Fruit fly (Drosophila melanogaster) whole organism, embryonic: ENCODE results near the gene CG1640.
A peak's percentile ranks its signal among the peaks of the same experiment; 100 is the strongest.

Experiments used
- Blimp-1 ChIP-seq: fragments of 200-800 bp; sonication (Bioruptor generic); optimal IDR thresholded peaks from 3 replicates; lab custom pipeline; 2018; ENCODE audit warnings: missing biosample characterization, missing genetic modification characterization, mild to moderate bottlenecking, moderate library complexity, missing genetic modification reagents
- CG1024 ChIP-seq: fragments of 200-800 bp; sonication (Bioruptor generic); IDR thresholded peaks from 2 replicates; pipeline ENCODE4 v1.3.6; 2022; ENCODE audit warnings: missing biosample characterization, missing genetic modification characterization
- CG10565 ChIP-seq: fragments of 200-800 bp; sonication (Bioruptor generic); optimal IDR thresholded peaks from 3 replicates; lab custom pipeline; 2016; ENCODE audit warnings: missing biosample characterization, mild to moderate bottlenecking, missing genetic modification characterization
- CG12104 ChIP-seq: fragments of 200-800 bp; sonication (Bioruptor generic); optimal IDR thresholded peaks from 3 replicates; lab custom pipeline; 2016; ENCODE audit warnings: missing biosample characterization, missing genetic modification characterization
- CG14050 ChIP-seq: fragments of 200-800 bp; sonication (Bioruptor generic); IDR thresholded peaks from 3 replicates; pipeline ENCODE4 v1.3.6; 2022; ENCODE audit warnings: missing biosample characterization, missing genetic modification characterization
- CG14667 ChIP-seq: fragments of 200-800 bp; sonication (Bioruptor generic); IDR thresholded peaks from 2 replicates; pipeline ENCODE4 v1.3.6; 2022; ENCODE audit warnings: missing biosample characterization, missing genetic modification characterization
- CG14860 ChIP-seq: fragments of 200-800 bp; sonication (Bioruptor generic); IDR thresholded peaks from 3 replicates; pipeline ENCODE4 v1.3.6; 2022; ENCODE audit warnings: missing biosample characterization, missing genetic modification characterization; ENCODE audit not compliant: partially characterized antibody
- CG16779 ChIP-seq: fragments of 200-800 bp; sonication (Bioruptor generic); IDR thresholded peaks from 2 replicates; pipeline ENCODE4 v1.3.6; 2022; ENCODE audit warnings: missing biosample characterization, missing genetic modification characterization
- CG18599 ChIP-seq: fragments of 200-800 bp; sonication (Bioruptor generic); optimal IDR thresholded peaks from 3 replicates; lab custom pipeline; 2017; ENCODE audit warnings: missing biosample characterization, missing genetic modification characterization, mild to moderate bottlenecking, moderate library complexity, missing genetic modification reagents
- CG2116 ChIP-seq: fragments of 200-800 bp; sonication (Bioruptor generic); optimal IDR thresholded peaks from 3 replicates; lab custom pipeline; 2018; ENCODE audit warnings: missing biosample characterization, mild to moderate bottlenecking, missing genetic modification characterization
- CG2678 ChIP-seq: fragments of 200-800 bp; sonication (Bioruptor generic); optimal IDR thresholded peaks from 3 replicates; lab custom pipeline; 2019; ENCODE audit warnings: missing biosample characterization, mild to moderate bottlenecking, missing genetic modification characterization, moderate library complexity
- CG31441 ChIP-seq: fragments of 200-800 bp; sonication (Bioruptor generic); IDR thresholded peaks from 2 replicates; pipeline ENCODE4 v1.3.6; 2022; ENCODE audit warnings: missing biosample characterization, missing genetic modification characterization
- CG3847 ChIP-seq: fragments of 200-800 bp; sonication (Bioruptor generic); IDR thresholded peaks from 2 replicates; pipeline ENCODE4 v1.3.6; 2022; ENCODE audit warnings: missing biosample characterization, missing genetic modification characterization
- CG4404 ChIP-seq: fragments of 200-800 bp; sonication (Bioruptor generic); IDR thresholded peaks from 2 replicates; pipeline ENCODE4 v1.3.6; 2022; ENCODE audit warnings: missing biosample characterization, missing genetic modification characterization
- CG4854 ChIP-seq: fragments of 200-800 bp; sonication (Bioruptor generic); optimal IDR thresholded peaks from 2 replicates; lab custom pipeline; 2016; ENCODE audit warnings: missing biosample characterization, missing genetic modification characterization, inconsistent platforms
- CG6175 ChIP-seq: fragments of 200-800 bp; sonication (Bioruptor generic); IDR thresholded peaks from 3 replicates; pipeline ENCODE4 v1.3.6; 2022; ENCODE audit warnings: missing biosample characterization, missing genetic modification characterization
- CG7271 ChIP-seq: fragments of 200-800 bp; sonication (Bioruptor generic); optimal IDR thresholded peaks from 2 replicates; lab custom pipeline; 2018; ENCODE audit warnings: missing biosample characterization, mild to moderate bottlenecking, missing genetic modification characterization, moderate library complexity
- CG7839 ChIP-seq: fragments of 200-800 bp; sonication (Bioruptor generic); optimal IDR thresholded peaks from 3 replicates; lab custom pipeline; 2018; ENCODE audit warnings: missing biosample characterization, mild to moderate bottlenecking, missing genetic modification characterization, moderate library complexity
- CG8944 ChIP-seq: fragments of 200-800 bp; sonication (Bioruptor generic); optimal IDR thresholded peaks from 3 replicates; lab custom pipeline; 2016; ENCODE audit warnings: missing biosample characterization, missing genetic modification characterization
- Drgx ChIP-seq: fragments of 200-800 bp; sonication (Bioruptor generic); IDR thresholded peaks from 2 replicates; pipeline ENCODE4 v1.3.6; 2022; ENCODE audit warnings: missing biosample characterization, missing genetic modification characterization
- Eip74EF ChIP-seq, 2 experiments: fragments of 200-800 bp in 1 of 2; fragments of >200 bp in 1 of 2; sonication (Bioruptor generic) in 1 of 2; optimal IDR thresholded peaks; 2 replicates each; lab custom pipeline; 2017 to 2019; ENCODE audit warnings: missing biosample characterization in 2 of 2, missing genetic modification characterization in 2 of 2, mild to moderate bottlenecking in 1 of 2, moderate library complexity in 1 of 2
- H15 ChIP-seq: fragments of 200-800 bp; sonication (Bioruptor generic); IDR thresholded peaks from 3 replicates; pipeline ENCODE4 v1.3.6; 2022; ENCODE audit warnings: missing biosample characterization, missing genetic modification characterization
- HHEX ChIP-seq: fragments of 200-800 bp; sonication (Bioruptor generic); optimal IDR thresholded peaks from 3 replicates; lab custom pipeline; 2017; ENCODE audit warnings: missing biosample characterization, mild to moderate bottlenecking, missing genetic modification characterization, missing genetic modification reagents
- HLH4C ChIP-seq: fragments of 200-800 bp; sonication (Bioruptor generic); IDR thresholded peaks from 3 replicates; pipeline ENCODE4 v1.3.6; 2022; ENCODE audit warnings: missing biosample characterization, missing genetic modification characterization; ENCODE audit not compliant: partially characterized antibody
- Hr51 ChIP-seq, 2 experiments: fragments of 200-800 bp; sonication (Bioruptor generic); optimal IDR thresholded peaks; 2 replicates in 1 of 2; 3 replicates in 1 of 2; lab custom pipeline; 2016 to 2018; ENCODE audit warnings: missing biosample characterization in 2 of 2, missing genetic modification characterization in 2 of 2, mild to moderate bottlenecking in 1 of 2, moderate library complexity in 1 of 2
- Optix ChIP-seq: fragments of 200-800 bp; sonication (Bioruptor generic); IDR thresholded peaks from 3 replicates; pipeline ENCODE4 v1.3.6; 2022; ENCODE audit warnings: missing biosample characterization, missing genetic modification characterization
- Spps ChIP-seq: fragments of 200-800 bp; sonication (Bioruptor generic); optimal IDR thresholded peaks from 2 replicates; lab custom pipeline; 2018; ENCODE audit warnings: missing biosample characterization, mild to moderate bottlenecking, missing genetic modification characterization
- Usf ChIP-seq: fragments of 200-800 bp; sonication (Bioruptor generic); optimal IDR thresholded peaks from 2 replicates; lab custom pipeline; 2017; ENCODE audit warnings: missing genotype, missing biosample characterization, missing genetic modification characterization
- ash1 ChIP-seq: fragments of 200-800 bp; sonication (Bioruptor generic); optimal IDR thresholded peaks from 2 replicates; lab custom pipeline; 2018; ENCODE audit warnings: missing biosample characterization, mild to moderate bottlenecking, missing genetic modification characterization
- bab2 ChIP-seq: fragments of 200-800 bp; sonication (Bioruptor generic); optimal IDR thresholded peaks from 2 replicates; lab custom pipeline; 2016; ENCODE audit warnings: missing biosample characterization, missing genetic modification characterization
- crc ChIP-seq: fragments of 200-800 bp; sonication (Bioruptor generic); optimal IDR thresholded peaks from 2 replicates; lab custom pipeline; 2016; ENCODE audit warnings: missing biosample characterization, missing genetic modification characterization
- dmrt11E ChIP-seq: fragments of 200-800 bp; sonication (Bioruptor generic); optimal IDR thresholded peaks from 3 replicates; lab custom pipeline; 2018; ENCODE audit warnings: missing biosample characterization, mild to moderate bottlenecking, missing genetic modification characterization, moderate library complexity
- dmrt99B ChIP-seq: fragments of 200-800 bp; sonication (Bioruptor generic); optimal IDR thresholded peaks from 2 replicates; lab custom pipeline; 2018; ENCODE audit warnings: missing biosample characterization, mild to moderate bottlenecking, missing genetic modification characterization, moderate library complexity
- gcm2 ChIP-seq: fragments of 200-800 bp; sonication (Bioruptor generic); optimal IDR thresholded peaks from 2 replicates; lab custom pipeline; 2016; ENCODE audit warnings: missing biosample characterization, missing genetic modification characterization
- gem ChIP-seq: fragments of 200-800 bp; sonication (Bioruptor generic); optimal IDR thresholded peaks from 2 replicates; lab custom pipeline; 2019; ENCODE audit warnings: missing biosample characterization, mild to moderate bottlenecking, missing genetic modification characterization, moderate library complexity
- ham ChIP-seq: fragments of 200-800 bp; sonication (Bioruptor generic); IDR thresholded peaks from 2 replicates; pipeline ENCODE4 v1.3.6; 2022; ENCODE audit warnings: missing biosample characterization, missing genetic modification characterization
- hbn ChIP-seq: fragments of 200-800 bp; sonication (Bioruptor generic); IDR thresholded peaks from 2 replicates; pipeline ENCODE4 v1.3.6; 2022; ENCODE audit warnings: missing biosample characterization, missing genetic modification characterization; ENCODE audit not compliant: partially characterized antibody
- hth ChIP-seq: fragments of >200 bp; optimal IDR thresholded peaks from 2 replicates; lab custom pipeline; 2017; ENCODE audit warnings: inconsistent platforms
- jumu ChIP-seq: fragments of 200-800 bp; sonication (Bioruptor generic); optimal IDR thresholded peaks from 3 replicates; lab custom pipeline; 2016; ENCODE audit warnings: missing biosample characterization, missing genetic modification characterization
- lab ChIP-seq: fragments of 200-800 bp; sonication (Bioruptor generic); optimal IDR thresholded peaks from 3 replicates; lab custom pipeline; 2017; ENCODE audit warnings: missing biosample characterization, missing genetic modification characterization, mild to moderate bottlenecking, moderate library complexity, missing genetic modification reagents
- lmd ChIP-seq: fragments of 200-800 bp; sonication (Bioruptor generic); IDR thresholded peaks from 2 replicates; pipeline ENCODE4 v1.3.6; 2022; ENCODE audit warnings: missing biosample characterization, missing genetic modification characterization
- pnt ChIP-seq: fragments of 200-800 bp; sonication (Bioruptor generic); optimal IDR thresholded peaks from 3 replicates; lab custom pipeline; 2016; ENCODE audit warnings: missing biosample characterization, missing genetic modification characterization
- ro ChIP-seq: fragments of 200-800 bp; sonication (Bioruptor generic); IDR thresholded peaks from 2 replicates; pipeline ENCODE4 v1.3.6; 2022; ENCODE audit warnings: missing biosample characterization, missing genetic modification characterization
- row ChIP-seq: fragments of 200-800 bp; sonication (Bioruptor generic); IDR thresholded peaks from 3 replicates; pipeline ENCODE4 v1.3.6; 2022; ENCODE audit warnings: missing biosample characterization, missing genetic modification characterization
- sc ChIP-seq, 3 experiments: fragments of >200 bp in 2 of 3; fragments of 200-800 bp in 1 of 3; sonication (Bioruptor generic) in 1 of 3; optimal IDR thresholded peaks; 2 replicates in 2 of 3; 3 replicates in 1 of 3; lab custom pipeline; 2017; ENCODE audit warnings: mild to moderate bottlenecking in 1 of 3, missing biosample characterization in 1 of 3, missing genetic modification characterization in 1 of 3, missing genetic modification reagents in 1 of 3
- sr ChIP-seq: fragments of 200-800 bp; sonication (Bioruptor generic); IDR thresholded peaks from 3 replicates; pipeline ENCODE4 v1.3.6; 2022; ENCODE audit warnings: missing biosample characterization, missing genetic modification characterization
- unpg ChIP-seq: fragments of 200-800 bp; sonication (Bioruptor generic); optimal IDR thresholded peaks from 3 replicates; lab custom pipeline; 2018; ENCODE audit warnings: missing biosample characterization, mild to moderate bottlenecking, missing genetic modification characterization, moderate library complexity
- vnd ChIP-seq: fragments of 200-800 bp; sonication (Bioruptor generic); IDR thresholded peaks from 3 replicates; pipeline ENCODE4 v1.3.6; 2022; ENCODE audit warnings: missing biosample characterization, missing genetic modification characterization; ENCODE audit not compliant: partially characterized antibody
- wek ChIP-seq: fragments of 200-800 bp; sonication (Bioruptor generic); optimal IDR thresholded peaks from 3 replicates; lab custom pipeline; 2018; ENCODE audit warnings: missing biosample characterization, mild to moderate bottlenecking, missing genetic modification characterization, moderate library complexity

CG1640 gene

dm6 chrX:13338113-13338512 is 32.3 kb upstream of the CG1640 start, which contains the start of gene CG15747 (continued):
- no peak for TF ChIP-seq sc (optimal IDR thresholded peaks at IDR 0.05; lab: Kevin White, UChicago)
- TF ChIP-seq sc (GFP tag; optimal IDR thresholded peaks at IDR 0.05; lab: Kevin White, UChicago), result no peak

DNA sequence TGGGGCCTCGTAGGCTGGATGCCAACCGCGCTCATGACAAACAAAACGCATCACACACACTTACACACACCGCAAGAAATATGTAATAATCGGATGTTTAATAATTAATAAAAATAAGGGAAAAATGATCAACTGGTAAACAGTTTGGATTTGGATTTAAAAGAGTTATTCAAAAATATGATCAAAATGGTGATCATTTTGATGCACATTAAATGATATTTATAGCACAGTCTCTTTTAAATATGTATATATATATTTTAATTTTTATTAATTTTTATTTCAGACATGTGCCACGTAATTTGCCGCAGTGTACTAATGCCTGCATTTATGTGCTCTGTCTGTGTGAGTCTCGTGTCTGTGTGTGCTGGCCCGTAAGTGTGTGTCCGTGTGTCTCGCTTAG is 25.1 kb upstream of the CG1640 start:
- no peak for TF ChIP-seq CG14050 (GFP tag; lab: Robert Waterston, UW)
- TF ChIP-seq ash1 (GFP tag; lab: Kevin White, UChicago), result no peak
- TF ChIP-seq CG18599 (GFP tag; lab: Kevin White, UChicago), result peak; percentile 40
- no peak for TF ChIP-seq Eip74EF (GFP tag; optimal IDR thresholded peaks at IDR 0.05; lab: Kevin White, UChicago)
- TF ChIP-seq Spps (tag; lab: Kevin White, UChicago), result no peak
- no peak for TF ChIP-seq CG31441 (GFP tag; lab: Robert Waterston, UW)
- no peak for TF ChIP-seq gcm2
- TF ChIP-seq dmrt11E (tag; lab: Kevin White, UChicago), result no peak
- no peak for TF ChIP-seq hth (lab: Kevin White, UChicago)
- TF ChIP-seq CG2678 (tag; lab: Kevin White, UChicago), result peak; percentile 25
- TF ChIP-seq gem (tag; lab: Kevin White, UChicago), result peak; percentile 25
- no peak for TF ChIP-seq dmrt99B (tag; lab: Kevin White, UChicago)
- TF ChIP-seq HLH4C, result no peak
- TF ChIP-seq jumu (GFP tag; lab: Kevin White, UChicago), result no peak
- TF ChIP-seq CG4404 (GFP tag; lab: Robert Waterston, UW), result no peak
- TF ChIP-seq H15 (GFP tag; lab: Robert Waterston, UW), result no peak
- no peak for TF ChIP-seq ham
- no peak for TF ChIP-seq CG14667 (GFP tag; lab: Robert Waterston, UW)
- TF ChIP-seq Drgx (GFP tag; lab: Robert Waterston, UW), result 0 out of 2 replicates have a peak, but pooled peaks have one; percentile 21
- peak; percentile 21 for TF ChIP-seq lab (GFP tag; lab: Kevin White, UChicago)
- TF ChIP-seq CG3847 (GFP tag; lab: Robert Waterston, UW), result no peak
- no peak for TF ChIP-seq row (GFP tag; lab: Robert Waterston, UW)
- TF ChIP-seq CG12104 (GFP tag; lab: Kevin White, UChicago), result no peak
- TF ChIP-seq CG7271 (tag; lab: Kevin White, UChicago), result no peak
- TF ChIP-seq wek (GFP tag; lab: Kevin White, UChicago), result no peak
- no peak for TF ChIP-seq CG6175
- no peak for TF ChIP-seq sr (GFP tag; lab: Robert Waterston, UW)
- no peak for TF ChIP-seq vnd
- no peak for TF ChIP-seq CG4854 (GFP tag; lab: Kevin White, UChicago)
- TF ChIP-seq CG7839 (tag; lab: Kevin White, UChicago), result peak; percentile 8
- no peak for TF ChIP-seq CG10565
- no peak for TF ChIP-seq CG2116
- no peak for TF ChIP-seq pnt (GFP tag; lab: Kevin White, UChicago)
- TF ChIP-seq Optix (GFP tag; lab: Robert Waterston, UW), result no peak
- TF ChIP-seq Hr51 (GFP tag; optimal IDR thresholded peaks at IDR 0.05; lab: Kevin White, UChicago), result no peak
- no peak for TF ChIP-seq CG1024 (GFP tag; lab: Robert Waterston, UW)
- TF ChIP-seq CG8944 (GFP tag; lab: Kevin White, UChicago), result no peak
- no peak for TF ChIP-seq lmd (GFP tag; lab: Robert Waterston, UW)
- TF ChIP-seq bab2 (GFP tag; lab: Kevin White, UChicago), result no peak
- no peak for TF ChIP-seq unpg (GFP tag; lab: Kevin White, UChicago)
- no peak for TF ChIP-seq crc
- 0 out of 3 replicates have a peak, but pooled peaks have one; percentile 20 for TF ChIP-seq CG14860 (GFP tag; lab: Robert Waterston, UW)
- TF ChIP-seq hbn, result no peak
- TF ChIP-seq CG16779 (GFP tag; lab: Robert Waterston, UW), result no peak
- no peak for TF ChIP-seq HHEX
- TF ChIP-seq Blimp-1 (GFP tag; lab: Kevin White, UChicago), result no peak
- TF ChIP-seq Usf, result no peak
- no peak for TF ChIP-seq ro (GFP tag; lab: Robert Waterston, UW)
